Worm (Caenorhabditis elegans): Measurements from ENCODE around the gene W06D11.5.

- TF ChIP-seq scrt-1 (GFP tag; IDR thresholded peaks at IDR 0.05) (no peak), flt-1 (GFP tag; IDR thresholded peaks at IDR 0.05) (no peak), ama-1 (optimal IDR thresholded peaks at IDR 0.05) (no peak), ets-7 (tag; optimal IDR thresholded peaks at IDR 0.05) (no peak)
Measured at ce11 chrX:12341338-12341737, 41.4 kb downstream of the W06D11.5 start, which contains the start of gene zig-2.

Measured in whole organism, early embryonic.